Fruit fly (Drosophila melanogaster) whole organism, prepupa: ENCODE results near the gene hob.
A peak's percentile ranks its signal among the peaks of the same experiment; 100 is the strongest.

Experiments
- CG10669 ChIP-seq: fragments of 200-800 bp; sonication (Bioruptor generic); optimal IDR thresholded peaks from 3 replicates; lab custom pipeline; 2018; ENCODE audit warnings: missing biosample characterization, mild to moderate bottlenecking, missing genetic modification characterization, moderate library complexity
- CG11294 ChIP-seq: fragments of 200-800 bp; sonication (Bioruptor generic); IDR thresholded peaks from 2 replicates; pipeline ENCODE4 v1.3.6; 2022; ENCODE audit warnings: missing biosample characterization, missing genetic modification characterization
- CG11762 ChIP-seq: fragments of 200-800 bp; sonication (Bioruptor generic); optimal IDR thresholded peaks from 3 replicates; lab custom pipeline; 2016; ENCODE audit warnings: missing biosample characterization, missing genetic modification characterization; ENCODE audit not compliant: insufficient read depth
- CG11902 ChIP-seq: fragments of 200-800 bp; sonication (Bioruptor generic); optimal IDR thresholded peaks from 3 replicates; lab custom pipeline; 2016; ENCODE audit warnings: missing biosample characterization, missing genetic modification characterization
- CG1621 ChIP-seq: fragments of 200-800 bp; sonication (Bioruptor generic); optimal IDR thresholded peaks from 3 replicates; lab custom pipeline; 2018; ENCODE audit warnings: missing biosample characterization, mild to moderate bottlenecking, missing genetic modification characterization
- CG16779 ChIP-seq: fragments of 200-800 bp; sonication (Bioruptor generic); optimal IDR thresholded peaks from 3 replicates; lab custom pipeline; 2017; ENCODE audit warnings: missing biosample characterization, mild to moderate bottlenecking, missing genetic modification characterization
- CG3032 ChIP-seq: fragments of 200-800 bp; optimal IDR thresholded peaks from 2 replicates; lab custom pipeline; 2019; ENCODE audit warnings: missing biosample characterization, mild to moderate bottlenecking, missing genetic modification characterization, moderate library complexity
- CG31627 ChIP-seq: fragments of 200-800 bp; sonication (Bioruptor generic); optimal IDR thresholded peaks from 3 replicates; lab custom pipeline; 2016; ENCODE audit warnings: missing biosample characterization, missing genetic modification characterization
- CG32006 ChIP-seq: fragments of 200-800 bp; sonication (Bioruptor generic); optimal IDR thresholded peaks from 3 replicates; lab custom pipeline; 2017; ENCODE audit warnings: missing biosample characterization, mild to moderate bottlenecking, missing genetic modification characterization
- CG3919 ChIP-seq: fragments of 200-800 bp; sonication (Bioruptor generic); optimal IDR thresholded peaks from 3 replicates; lab custom pipeline; 2016; ENCODE audit warnings: missing biosample characterization, missing genetic modification characterization
- CG6163 ChIP-seq: fragments of 200-800 bp; sonication (Bioruptor generic); IDR thresholded peaks from 3 replicates; pipeline ENCODE4 v1.3.6; 2022; ENCODE audit warnings: missing biosample characterization, missing genetic modification characterization
- CG6276 ChIP-seq: fragments of 200-800 bp; sonication (Bioruptor generic); optimal IDR thresholded peaks from 2 replicates; lab custom pipeline; 2017; ENCODE audit warnings: missing biosample characterization, mild to moderate bottlenecking, missing genetic modification characterization
- CG6808 ChIP-seq: fragments of 200-800 bp; sonication (Bioruptor generic); optimal IDR thresholded peaks from 3 replicates; lab custom pipeline; 2017; ENCODE audit warnings: missing biosample characterization, missing genetic modification characterization, mild to moderate bottlenecking, moderate library complexity, missing genetic modification reagents
- CG7368 ChIP-seq: fragments of 200-800 bp; sonication (Bioruptor generic); optimal IDR thresholded peaks from 3 replicates; lab custom pipeline; 2016; ENCODE audit warnings: missing biosample characterization, missing genetic modification characterization
- CG8119 ChIP-seq: fragments of 200-800 bp; sonication (Bioruptor generic); IDR thresholded peaks from 3 replicates; pipeline ENCODE4 v1.3.6; 2022; ENCODE audit warnings: missing biosample characterization, missing genetic modification characterization
- CG8319 ChIP-seq: fragments of 200-800 bp; sonication (Bioruptor generic); optimal IDR thresholded peaks from 3 replicates; lab custom pipeline; 2016; ENCODE audit warnings: missing biosample characterization, missing genetic modification characterization
- CG9139 ChIP-seq: fragments of 200-800 bp; sonication (Bioruptor generic); optimal IDR thresholded peaks from 3 replicates; lab custom pipeline; 2017; ENCODE audit warnings: missing biosample characterization, mild to moderate bottlenecking, missing genetic modification characterization
- Eip75B ChIP-seq: fragments of 200-800 bp; sonication (Bioruptor generic); optimal IDR thresholded peaks from 3 replicates; lab custom pipeline; 2016; ENCODE audit warnings: missing biosample characterization, missing genetic modification characterization
- Eip78C ChIP-seq: fragments of 200-800 bp; sonication (Bioruptor generic); peaks from one replicate; lab custom pipeline; 2016; ENCODE audit warnings: missing biosample characterization, missing genetic modification characterization
- Eip93F ChIP-seq: fragments of 200-800 bp; sonication (Bioruptor generic); optimal IDR thresholded peaks from 2 replicates; lab custom pipeline; 2016; ENCODE audit warnings: missing biosample characterization, mild to moderate bottlenecking, missing genetic modification characterization
- Ets21C ChIP-seq: fragments of 200-800 bp; sonication (Bioruptor generic); optimal IDR thresholded peaks from 3 replicates; lab custom pipeline; 2016; ENCODE audit warnings: missing biosample characterization, missing genetic modification characterization
- Gug ChIP-seq: fragments of 200-800 bp; sonication (Bioruptor generic); IDR thresholded peaks from 2 replicates; pipeline ENCODE4 v1.3.6; 2022; ENCODE audit warnings: missing biosample characterization, missing genetic modification characterization
- Hr4 ChIP-seq: fragments of 200-800 bp; sonication (Bioruptor generic); optimal IDR thresholded peaks from 3 replicates; lab custom pipeline; 2016; ENCODE audit warnings: missing biosample characterization, missing genetic modification characterization
- Met ChIP-seq: fragments of 200-800 bp; sonication (Bioruptor generic); optimal IDR thresholded peaks from 3 replicates; lab custom pipeline; 2016; ENCODE audit warnings: missing biosample characterization, missing genetic modification characterization
- OdsH ChIP-seq: fragments of 200-800 bp; sonication (Bioruptor generic); optimal IDR thresholded peaks from 3 replicates; lab custom pipeline; 2016; ENCODE audit warnings: missing biosample characterization, missing genetic modification characterization
- Smox ChIP-seq: fragments of 200-800 bp; sonication (Bioruptor generic); optimal IDR thresholded peaks from 3 replicates; lab custom pipeline; 2016; ENCODE audit warnings: missing biosample characterization, missing genetic modification characterization
- Sox14 ChIP-seq: fragments of 200-800 bp; sonication (Bioruptor generic); optimal IDR thresholded peaks from 3 replicates; lab custom pipeline; 2016; ENCODE audit warnings: missing biosample characterization, missing genetic modification characterization
- achi ChIP-seq: fragments of 200-800 bp; sonication (Bioruptor generic); optimal IDR thresholded peaks from 3 replicates; lab custom pipeline; 2016; ENCODE audit warnings: missing biosample characterization, missing genetic modification characterization
- acj6 ChIP-seq: fragments of 200-800 bp; sonication (Bioruptor generic); optimal IDR thresholded peaks from 3 replicates; lab custom pipeline; 2016; ENCODE audit warnings: missing biosample characterization, missing genetic modification characterization
- cyc ChIP-seq: fragments of 200-800 bp; sonication (Bioruptor generic); optimal IDR thresholded peaks from 3 replicates; lab custom pipeline; 2016; ENCODE audit warnings: missing biosample characterization, missing genetic modification characterization
- dac ChIP-seq: fragments of 200-800 bp; sonication (Bioruptor generic); optimal IDR thresholded peaks from 2 replicates; lab custom pipeline; 2017; ENCODE audit warnings: missing biosample characterization, mild to moderate bottlenecking, missing genetic modification characterization
- dsx ChIP-seq: fragments of 200-800 bp; optimal IDR thresholded peaks from 3 replicates; lab custom pipeline; 2019; ENCODE audit warnings: missing biosample characterization, mild to moderate bottlenecking, missing genetic modification characterization, moderate library complexity; ENCODE audit not compliant: poor library complexity, severe bottlenecking
- eg ChIP-seq: fragments of 200-800 bp; sonication (Bioruptor generic); IDR thresholded peaks from 3 replicates; pipeline ENCODE4 v1.3.6; 2022; ENCODE audit warnings: missing biosample characterization, missing genetic modification characterization
- esn ChIP-seq: fragments of 200-800 bp; sonication (Bioruptor generic); optimal IDR thresholded peaks from 2 replicates; lab custom pipeline; 2016; ENCODE audit warnings: missing biosample characterization, mild to moderate bottlenecking, missing genetic modification characterization, moderate library complexity
- fd59A ChIP-seq: fragments of 200-800 bp; sonication (Bioruptor generic); optimal IDR thresholded peaks from 2 replicates; lab custom pipeline; 2017; ENCODE audit warnings: missing biosample characterization, mild to moderate bottlenecking, missing genetic modification characterization, missing genetic modification reagents
- lz ChIP-seq: fragments of 200-800 bp; sonication (Bioruptor generic); optimal IDR thresholded peaks from 3 replicates; lab custom pipeline; 2016; ENCODE audit warnings: missing biosample characterization, missing genetic modification characterization
- net ChIP-seq: fragments of 200-800 bp; sonication (Bioruptor generic); optimal IDR thresholded peaks from 3 replicates; lab custom pipeline; 2016; ENCODE audit warnings: missing biosample characterization, missing genetic modification characterization
- pdm3 ChIP-seq: fragments of 200-800 bp; sonication (Bioruptor generic); optimal IDR thresholded peaks from 3 replicates; lab custom pipeline; 2016; ENCODE audit warnings: missing biosample characterization, missing genetic modification characterization
- salr ChIP-seq, 2 experiments: fragments of 200-800 bp; sonication (Bioruptor generic); optimal IDR thresholded peaks; 3 replicates each; lab custom pipeline; 2016 to 2018; ENCODE audit warnings: missing biosample characterization in 2 of 2, missing genetic modification characterization in 2 of 2, mild to moderate bottlenecking in 1 of 2
- spab ChIP-seq: fragments of 200-800 bp; sonication (Bioruptor generic); optimal IDR thresholded peaks from 2 replicates; lab custom pipeline; 2017; ENCODE audit warnings: missing biosample characterization, mild to moderate bottlenecking, missing genetic modification characterization, missing genetic modification reagents
- ss ChIP-seq, 2 experiments: fragments of 200-800 bp; sonication (Bioruptor generic); optimal IDR thresholded peaks; 2 replicates in 1 of 2; 3 replicates in 1 of 2; lab custom pipeline; 2017 to 2018; ENCODE audit warnings: mild to moderate bottlenecking in 2 of 2, missing biosample characterization in 2 of 2, missing genetic modification characterization in 2 of 2, moderate library complexity in 1 of 2
- svp ChIP-seq: fragments of 200-800 bp; sonication (Bioruptor generic); peaks from one replicate; lab custom pipeline; 2016; ENCODE audit warnings: missing biosample characterization, missing genetic modification characterization
- topi ChIP-seq: fragments of 200-800 bp; sonication (Bioruptor generic); optimal IDR thresholded peaks from 3 replicates; lab custom pipeline; 2016; ENCODE audit warnings: missing biosample characterization, missing genetic modification characterization
- vri ChIP-seq: fragments of 200-800 bp; sonication (Bioruptor generic); optimal IDR thresholded peaks from 3 replicates; lab custom pipeline; 2016; ENCODE audit warnings: missing biosample characterization, mild to moderate bottlenecking, missing genetic modification characterization

The hob gene

DNA sequence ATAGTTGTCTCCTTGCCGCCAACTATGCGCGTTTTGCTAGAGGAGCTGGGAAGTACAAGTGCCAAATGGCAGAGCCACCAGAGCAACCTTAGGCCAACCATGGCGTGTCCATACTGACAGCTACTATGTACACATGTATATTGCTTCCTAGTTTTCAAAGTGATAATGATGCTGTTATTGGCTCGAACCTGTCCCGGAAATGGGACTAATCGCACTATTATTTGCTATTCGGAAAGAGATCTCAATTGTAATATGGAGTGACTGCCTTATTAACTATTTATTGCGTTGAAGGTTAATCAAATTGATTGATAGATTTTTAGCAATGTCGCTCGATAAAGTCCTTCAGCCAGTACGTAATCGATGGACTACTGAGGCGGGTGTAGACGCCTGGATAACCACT lies 14.4 kb downstream of the hob start, which contains the start of gene CG33159:
CG33159 (minus strand) TSS at position 101 of the 400 bp plus-strand sequence.
- no peak for TF ChIP-seq spab
- TF ChIP-seq CG8119 (GFP tag; lab: Robert Waterston, UW), result no peak
- no peak for TF ChIP-seq achi (GFP tag; lab: Kevin White, UChicago)
- no peak for TF ChIP-seq Eip78C (GFP tag; lab: Kevin White, UChicago)
- TF ChIP-seq topi (GFP tag; lab: Kevin White, UChicago), result no peak
- no peak for TF ChIP-seq CG6276 (GFP tag; lab: Kevin White, UChicago)
- no peak for TF ChIP-seq pdm3

DNA sequence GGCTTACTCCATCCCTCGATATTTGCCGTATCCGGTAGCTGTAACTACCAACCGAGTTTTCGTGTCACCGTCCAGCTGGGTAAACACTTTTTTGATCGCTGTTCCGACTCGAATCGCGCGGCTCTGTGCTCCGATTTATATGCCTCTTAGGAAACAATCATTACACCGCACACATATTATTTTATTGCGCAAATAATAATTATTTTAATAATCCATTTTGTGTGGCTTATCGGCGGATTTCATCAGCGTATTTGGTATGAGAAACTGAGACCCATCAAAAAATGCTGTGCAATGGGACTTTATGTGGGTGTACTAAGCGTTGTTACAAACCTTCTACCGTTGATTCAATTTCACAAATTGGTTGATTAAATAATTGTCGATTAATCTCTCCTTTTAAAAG lies 15.7 kb downstream of the hob start, which contains the start of gene CG32271:
CG32271 (minus strand) TSS at position 101 of the 400 bp plus-strand sequence.
- TF ChIP-seq Smox (GFP tag; lab: Kevin White, UChicago), result no peak
- no peak for TF ChIP-seq Gug (GFP tag; lab: Robert Waterston, UW)

DNA sequence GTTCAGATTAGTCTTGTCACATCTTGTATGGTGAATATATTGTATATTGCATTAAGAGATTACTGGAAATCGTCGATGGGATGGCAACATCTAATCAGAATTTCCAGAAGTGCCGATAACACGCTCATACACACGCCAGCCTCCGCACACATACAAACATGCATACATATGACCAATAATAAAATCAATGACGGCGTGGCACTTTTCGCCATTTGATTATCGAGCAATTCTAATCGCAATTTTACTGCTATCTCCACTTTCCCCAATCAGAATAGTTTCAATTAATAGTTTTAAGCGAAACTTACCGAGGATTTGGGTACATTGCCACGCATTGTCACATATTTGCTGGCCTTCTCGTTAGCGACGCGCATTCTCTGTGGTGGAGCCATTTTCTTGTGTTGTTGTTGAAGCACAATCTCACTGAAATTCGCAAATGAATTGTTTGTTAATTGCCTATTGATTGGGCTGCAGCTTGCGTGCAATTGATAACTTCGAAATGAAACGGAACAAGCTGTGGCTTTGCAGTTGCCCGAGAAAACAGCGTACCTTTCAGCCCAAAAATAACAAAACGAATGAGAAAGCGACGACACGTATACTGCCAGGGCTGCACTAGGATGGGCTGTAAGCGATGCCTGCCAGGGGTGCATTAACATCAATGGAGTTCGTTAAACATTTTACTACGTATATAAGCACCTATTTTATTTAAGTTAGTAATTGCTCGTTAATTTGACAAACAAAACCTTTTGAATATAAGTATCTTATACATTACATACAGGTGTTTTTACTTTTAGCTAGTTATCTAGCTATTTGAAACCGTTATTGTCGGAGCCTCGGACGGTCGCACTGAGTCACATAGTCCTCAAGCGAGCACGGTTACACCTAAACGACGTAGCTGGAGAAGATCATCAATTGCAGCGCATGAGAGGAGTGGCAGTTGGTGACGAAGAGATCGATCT lies 20.0 kb downstream of the hob start, which contains the start of the genes CG32276 and gry:
CG32276 (minus strand) TSS at position 601 of the 956 bp plus-strand sequence.
gry (plus strand) TSS at position 644 of the 956 bp plus-strand sequence.
- TF ChIP-seq CG9139, result no peak
- TF ChIP-seq ss (GFP tag; optimal IDR thresholded peaks at IDR 0.05; lab: Kevin White, UChicago), result no peak
- TF ChIP-seq Eip93F (GFP tag; lab: Kevin White, UChicago), result peak; percentile 78
- peak; percentile 84 for TF ChIP-seq CG3919 (GFP tag; lab: Kevin White, UChicago)
- no peak for TF ChIP-seq CG6808 (GFP tag; lab: Kevin White, UChicago)
- no peak for TF ChIP-seq salr (GFP tag; optimal IDR thresholded peaks at IDR 0.05; lab: Kevin White, UChicago)
- TF ChIP-seq cyc (GFP tag; lab: Kevin White, UChicago), result peak; percentile 81
- peak; percentile 22; the same call in 1 of the 2 replicates for TF ChIP-seq CG11294 (GFP tag; lab: Robert Waterston, UW)
- TF ChIP-seq Sox14 (GFP tag; lab: Kevin White, UChicago), result no peak
- 0 out of 2 replicates have a peak, but pooled peaks have one; percentile 27 for TF ChIP-seq Gug (GFP tag; lab: Robert Waterston, UW)
- peak; percentile 60 for TF ChIP-seq achi (GFP tag; lab: Kevin White, UChicago)
- TF ChIP-seq CG1621 (tag; lab: Kevin White, UChicago), result peak; percentile 48
- peak; percentile 64 for TF ChIP-seq CG11762 (GFP tag; lab: Kevin White, UChicago)
- TF ChIP-seq CG7368, result no peak
- TF ChIP-seq Eip75B (GFP tag; lab: Kevin White, UChicago), result no peak
- TF ChIP-seq CG6163, result peak; percentile 65
- no peak for TF ChIP-seq vri (GFP tag; lab: Kevin White, UChicago)
- TF ChIP-seq CG8319 (GFP tag; lab: Kevin White, UChicago), result peak; percentile 57
- peak; percentile 85 for TF ChIP-seq lz
- no peak for TF ChIP-seq dac
- no peak for TF ChIP-seq Met
- TF ChIP-seq CG31627 (GFP tag; lab: Kevin White, UChicago), result peak; percentile 78
- TF ChIP-seq svp (GFP tag; lab: Kevin White, UChicago), result peak; percentile 86
- no peak for TF ChIP-seq dsx (GFP tag; lab: Kevin White, UChicago)
- TF ChIP-seq CG11902 (GFP tag; lab: Kevin White, UChicago), result peak; percentile 63
- no peak for TF ChIP-seq Eip78C (GFP tag; lab: Kevin White, UChicago)
- TF ChIP-seq pdm3, result no peak
- TF ChIP-seq CG16779 (tag; lab: Kevin White, UChicago), result peak; percentile 34
- TF ChIP-seq OdsH (GFP tag; lab: Kevin White, UChicago), result no peak
- TF ChIP-seq CG8119 (GFP tag; lab: Robert Waterston, UW), result peak; percentile 32; the same call in 1 of the 3 replicates
- TF ChIP-seq CG3032, result peak; percentile 75
- peak; percentile 73 for TF ChIP-seq acj6 (GFP tag; lab: Kevin White, UChicago)
- TF ChIP-seq Ets21C (GFP tag; lab: Kevin White, UChicago), result peak; percentile 77
- TF ChIP-seq CG10669 (GFP tag; lab: Kevin White, UChicago), result no peak
- peak; percentile 70 for TF ChIP-seq topi (GFP tag; lab: Kevin White, UChicago)
- TF ChIP-seq eg (GFP tag; lab: Robert Waterston, UW), result peak; percentile 72
- TF ChIP-seq CG32006 (GFP tag; lab: Kevin White, UChicago), result no peak
- no peak for TF ChIP-seq net
- TF ChIP-seq esn (GFP tag; lab: Kevin White, UChicago), result peak; percentile 77
- TF ChIP-seq Hr4 (GFP tag; lab: Kevin White, UChicago), result no peak
- peak; percentile 11 for TF ChIP-seq fd59A (GFP tag; lab: Kevin White, UChicago)
